Fruit fly (Drosophila melanogaster) whole organism, pupa: ENCODE data around the gene Kcmf1.

Source experiments
- CG10348 ChIP-seq: fragments of 200-800 bp; sonication (Bioruptor generic); IDR thresholded peaks from 2 replicates; pipeline ENCODE4 v1.3.6; 2022; ENCODE audit warnings: missing biosample characterization, missing genetic modification characterization
- CG13204 ChIP-seq: fragments of 200-800 bp; sonication (Bioruptor generic); optimal IDR thresholded peaks from 2 replicates; lab custom pipeline; 2018; ENCODE audit warnings: missing biosample characterization, mild to moderate bottlenecking, missing genetic modification characterization, moderate library complexity
- CG14655 ChIP-seq: fragments of 200-800 bp; sonication (Bioruptor generic); optimal IDR thresholded peaks from 3 replicates; lab custom pipeline; 2017; ENCODE audit warnings: mild to moderate bottlenecking, missing biosample characterization, missing genetic modification reagents, missing genetic modification characterization
- D1 ChIP-seq: fragments of 200-800 bp; sonication (Bioruptor generic); optimal IDR thresholded peaks from 2 replicates; lab custom pipeline; 2018; ENCODE audit warnings: missing biosample characterization, mild to moderate bottlenecking, missing genetic modification characterization, moderate library complexity
- EcR ChIP-seq: fragments of 200-800 bp; sonication (Bioruptor generic); optimal IDR thresholded peaks from 3 replicates; lab custom pipeline; 2019; ENCODE audit warnings: missing biosample characterization, missing genetic modification characterization, mild to moderate bottlenecking, moderate library complexity, missing genetic modification reagents
- fd96Ca ChIP-seq: fragments of 200-800 bp; sonication (Bioruptor generic); IDR thresholded peaks from 3 replicates; pipeline ENCODE4 v1.3.6; 2022; ENCODE audit warnings: missing biosample characterization, missing genetic modification characterization

DNA sequence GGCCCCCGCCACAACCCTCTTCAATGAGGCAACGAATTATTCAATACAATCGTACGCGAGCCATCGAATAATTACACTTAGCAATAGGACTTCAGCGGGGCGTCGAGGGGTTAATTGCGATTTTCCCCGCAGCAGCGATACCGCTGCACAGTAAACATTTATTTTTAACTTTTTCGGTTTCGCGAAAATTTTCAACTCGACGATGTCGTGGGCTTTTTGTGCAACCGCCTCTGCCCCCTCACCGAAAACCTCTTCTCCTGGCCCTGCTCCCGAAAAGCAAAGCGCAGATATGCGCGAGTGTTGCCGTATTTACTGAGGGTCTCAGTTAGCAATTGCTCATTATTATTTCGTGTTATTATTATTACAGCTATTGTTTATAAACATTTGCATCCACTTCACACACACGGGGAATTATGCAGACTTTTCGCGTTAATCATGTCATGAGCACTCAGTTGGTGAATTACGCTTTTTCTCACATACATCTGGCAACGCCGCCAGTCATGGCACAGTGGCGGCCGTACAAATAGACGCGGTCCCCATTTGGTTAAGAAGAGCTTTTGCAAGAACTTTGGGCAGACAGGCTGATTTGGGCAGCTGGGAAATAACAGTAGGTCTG lies 836 bp downstream of the Kcmf1 start:
- no peak for TF ChIP-seq CG13204 (GFP tag; lab: Kevin White, UChicago)
- TF ChIP-seq fd96Ca = 0 out of 3 replicates have a peak, but pooled peaks have one; percentile 29
- TF ChIP-seq CG10348 (GFP tag; lab: Robert Waterston, UW) = no peak
- TF ChIP-seq D1 (tag; lab: Kevin White, UChicago) = no peak
- no peak for TF ChIP-seq CG14655 (GFP tag; lab: Kevin White, UChicago)
- TF ChIP-seq EcR (GFP tag; lab: Kevin White, UChicago) = peak; percentile 28
